Worm (Caenorhabditis elegans) whole organism, early embryonic: Measurements from ENCODE around the gene K01D12.5.

Source experiments
- B0310.2 ChIP-seq: sonication (generic microtip); optimal IDR thresholded peaks from 2 replicates; lab custom pipeline; 2016; ENCODE audit warnings: mild to moderate bottlenecking, missing genetic modification characterization, missing compliant biosample characterization
- ama-1 ChIP-seq: fragments of 150-350 bp; optimal IDR thresholded peaks from 2 replicates; lab custom pipeline; 2014
- ceh-13 ChIP-seq: fragments of 200-800 bp; sonication (Bioruptor generic); optimal IDR thresholded peaks from 2 replicates; lab custom pipeline; 2018; ENCODE audit warnings: mild to moderate bottlenecking, missing genetic modification characterization, missing compliant biosample characterization
- ets-7 ChIP-seq: sonication (generic microtip); optimal IDR thresholded peaks from 2 replicates; lab custom pipeline; 2016; ENCODE audit warnings: missing genotype, missing genetic modification characterization, missing compliant biosample characterization
- flt-1 ChIP-seq: fragments of 200-800 bp; sonication (Bioruptor generic); IDR thresholded peaks from 2 replicates; pipeline ENCODE4 v1.3.6; 2022; ENCODE audit warnings: missing genetic modification characterization, missing compliant biosample characterization
- hmbx-1 ChIP-seq: sonication (generic microtip); optimal IDR thresholded peaks from 2 replicates; lab custom pipeline; 2016; ENCODE audit warnings: mild to moderate bottlenecking, missing genetic modification characterization, missing compliant biosample characterization
- pes-1 ChIP-seq: fragments of 200-800 bp; sonication (Bioruptor generic); IDR thresholded peaks from 2 replicates; pipeline ENCODE4 v1.3.6; 2022; ENCODE audit warnings: missing genetic modification reagents, missing genetic modification characterization, missing compliant biosample characterization
- sea-1 ChIP-seq: fragments of 200-800 bp; sonication (Bioruptor generic); conservative IDR thresholded peaks from 2 replicates; pipeline ENCODE4 v1.3.6; 2022; ENCODE audit warnings: missing genetic modification characterization, missing compliant biosample characterization
- tbx-37 ChIP-seq: fragments of 200-800 bp; sonication (Bioruptor generic); conservative IDR thresholded peaks from 2 replicates; pipeline ENCODE4 v1.3.6; 2022; ENCODE audit warnings: missing genetic modification reagents, missing genetic modification characterization, missing compliant biosample characterization
- tra-4 ChIP-seq: sonication (generic microtip); optimal IDR thresholded peaks from 2 replicates; lab custom pipeline; 2017; ENCODE audit warnings: missing genetic modification characterization, missing compliant biosample characterization

ce11 chrV:12353505-12353904 is 44.1 kb upstream of the K01D12.5 start:
- TF ChIP-seq tra-4 (tag; lab: Kevin White, UChicago) (no peak), flt-1 (GFP tag; lab: Robert Waterston, UW) (no peak), ama-1 (lab: Kevin White, UChicago) (no peak), sea-1 (GFP tag; lab: Robert Waterston, UW) (no peak), pes-1 (GFP tag; lab: Robert Waterston, UW) (peak; percentile 21; the same call in 1 of the 2 replicates), ceh-13 (GFP tag; lab: Kevin White, UChicago) (no peak), hmbx-1 (tag; lab: Kevin White, UChicago) (no peak), B0310.2 (tag; lab: Kevin White, UChicago) (peak; percentile 19), tbx-37 (GFP tag; lab: Robert Waterston, UW) (no peak), ets-7 (tag; lab: Kevin White, UChicago) (no peak)
